Worm (Caenorhabditis elegans) whole organism, L1 larva: Measurements from ENCODE around the gene csn-1.

Experiments used
- Y116A8C.19 ChIP-seq: sonication (generic microtip); optimal IDR thresholded peaks from 2 replicates; lab custom pipeline; 2016; ENCODE audit warnings: missing compliant biosample characterization, missing genetic modification characterization, borderline replicate concordance
- alr-1 ChIP-seq: fragments of 200-800 bp; sonication (Bioruptor generic); optimal IDR thresholded peaks from 2 replicates; lab custom pipeline; 2018; ENCODE audit warnings: borderline replicate concordance, mild to moderate bottlenecking, missing genetic modification characterization, missing compliant biosample characterization
- ama-1 ChIP-seq: fragments of 150-350 bp; optimal IDR thresholded peaks from 2 replicates; lab custom pipeline; 2014
- blmp-1 ChIP-seq: fragments of 150-350 bp; optimal IDR thresholded peaks from 2 replicates; lab custom pipeline; 2014; ENCODE audit warnings: missing biosample characterization, missing genetic modification characterization
- ceh-63 ChIP-seq: fragments of 200-800 bp; sonication (Bioruptor generic); optimal IDR thresholded peaks from 2 replicates; lab custom pipeline; 2018; ENCODE audit warnings: mild to moderate bottlenecking, missing genetic modification characterization, missing compliant biosample characterization
- ceh-8 ChIP-seq: fragments of 200-800 bp; sonication (Bioruptor generic); optimal IDR thresholded peaks from 2 replicates; lab custom pipeline; 2018; ENCODE audit warnings: mild to moderate bottlenecking, missing genetic modification characterization, moderate library complexity, missing compliant biosample characterization
- ceh-82 ChIP-seq, 3 experiments: fragments of 150-350 bp in 1 of 3; sonication (generic microtip) in 2 of 3; optimal IDR thresholded peaks; 2 replicates each; lab custom pipeline; 2014 to 2017; ENCODE audit warnings: missing biosample characterization in 3 of 3, missing genetic modification characterization in 3 of 3
- ceh-88 ChIP-seq: fragments of 200-800 bp; sonication (Bioruptor generic); IDR thresholded peaks from 2 replicates; pipeline ENCODE4 v1.3.6; 2022; ENCODE audit warnings: missing genetic modification characterization, missing compliant biosample characterization
- ceh-90 ChIP-seq: sonication (generic microtip); optimal IDR thresholded peaks from 2 replicates; lab custom pipeline; 2016; ENCODE audit warnings: missing genetic modification characterization, missing compliant biosample characterization
- dpl-1 ChIP-seq, 3 experiments: fragments of 150-350 bp in 2 of 3; sonication (generic microtip) in 1 of 3; optimal IDR thresholded peaks; 2 replicates each; lab custom pipeline; 2014 to 2017; ENCODE audit warnings: missing biosample characterization in 3 of 3, missing genetic modification characterization in 3 of 3, missing genetic modification reagents in 3 of 3
- efl-1 ChIP-seq, 4 experiments: fragments of 150-350 bp; optimal IDR thresholded peaks in 3 of 4; peaks in 1 of 4; 1 replicate in 1 of 4; 2 replicates in 3 of 4; lab custom pipeline; 2014; ENCODE audit warnings: missing biosample characterization in 2 of 4, missing genetic modification characterization in 2 of 4, missing genetic modification reagents in 2 of 4
- egl-13 ChIP-seq: sonication (generic microtip); optimal IDR thresholded peaks from 2 replicates; lab custom pipeline; 2016; ENCODE audit warnings: missing genotype, missing genetic modification reagents, missing genetic modification characterization, missing compliant biosample characterization
- elt-2 ChIP-seq: sonication (generic microtip); optimal IDR thresholded peaks from 2 replicates; lab custom pipeline; 2016; ENCODE audit warnings: missing genetic modification characterization, mild to moderate bottlenecking, inconsistent platforms, missing compliant biosample characterization, missing genetic modification reagents
- fkh-8 ChIP-seq: sonication (generic microtip); optimal IDR thresholded peaks from 2 replicates; lab custom pipeline; 2016; ENCODE audit warnings: mild to moderate bottlenecking, missing genetic modification characterization, missing compliant biosample characterization
- fos-1 ChIP-seq: fragments of 150-350 bp; optimal IDR thresholded peaks from 2 replicates; lab custom pipeline; 2014; ENCODE audit warnings: missing biosample characterization, missing genetic modification characterization
- grh-1 ChIP-seq: fragments of 200-800 bp; sonication (Bioruptor generic); IDR thresholded peaks from 2 replicates; pipeline ENCODE4 v1.3.6; 2022; ENCODE audit warnings: missing genetic modification reagents, missing genetic modification characterization, missing compliant biosample characterization
- hlh-4 ChIP-seq: sonication (generic microtip); optimal IDR thresholded peaks from 2 replicates; lab custom pipeline; 2016; ENCODE audit warnings: mild to moderate bottlenecking, missing genetic modification characterization, missing compliant biosample characterization
- irx-1 ChIP-seq: sonication (generic microtip); optimal IDR thresholded peaks from 2 replicates; lab custom pipeline; 2016; ENCODE audit warnings: missing genetic modification characterization, missing compliant biosample characterization
- lin-15B ChIP-seq: fragments of 150-350 bp; sonication (generic microtip); optimal IDR thresholded peaks from 3 replicates; lab custom pipeline; 2014; ENCODE audit warnings: missing biosample characterization, missing genetic modification characterization
- lin-35 ChIP-seq, 2 experiments: fragments of 150-350 bp; optimal IDR thresholded peaks; 2 replicates each; lab custom pipeline; 2014; ENCODE audit warnings: missing biosample characterization in 2 of 2, missing genetic modification characterization in 2 of 2, missing genetic modification reagents in 2 of 2
- lin-39 ChIP-seq: fragments of 150-350 bp; optimal IDR thresholded peaks from 2 replicates; lab custom pipeline; 2014; ENCODE audit warnings: missing biosample characterization, missing genetic modification reagents, missing genetic modification characterization
- lir-3 ChIP-seq: sonication (generic microtip); optimal IDR thresholded peaks from 2 replicates; lab custom pipeline; 2016; ENCODE audit warnings: mild to moderate bottlenecking, missing genetic modification characterization, moderate library complexity, missing compliant biosample characterization; ENCODE audit not compliant: poor library complexity
- mab-9 ChIP-seq: fragments of 200-800 bp; sonication (Bioruptor generic); IDR thresholded peaks from 2 replicates; pipeline ENCODE4 v1.3.6; 2022; ENCODE audit warnings: missing genetic modification reagents, missing genetic modification characterization, missing compliant biosample characterization
- mdl-1 ChIP-seq, 2 experiments: fragments of 150-350 bp; optimal IDR thresholded peaks; 2 replicates each; lab custom pipeline; 2014 to 2017; ENCODE audit warnings: missing biosample characterization in 2 of 2, missing genetic modification characterization in 2 of 2, inconsistent platforms in 1 of 2
- mef-2 ChIP-seq: fragments of 150-350 bp; optimal IDR thresholded peaks from 2 replicates; lab custom pipeline; 2014; ENCODE audit warnings: missing biosample characterization, missing genetic modification characterization
- mep-1 ChIP-seq: fragments of 150-350 bp; optimal IDR thresholded peaks from 2 replicates; lab custom pipeline; 2014; ENCODE audit warnings: missing biosample characterization, missing genetic modification characterization
- nhr-11 ChIP-seq: fragments of 150-350 bp; optimal IDR thresholded peaks from 2 replicates; lab custom pipeline; 2014; ENCODE audit warnings: missing biosample characterization, missing genetic modification characterization
- nhr-12 ChIP-seq: sonication (generic microtip); optimal IDR thresholded peaks from 2 replicates; lab custom pipeline; 2017; ENCODE audit warnings: missing biosample characterization, missing genetic modification characterization
- nhr-19 ChIP-seq: fragments of 200-800 bp; sonication (Bioruptor generic); conservative IDR thresholded peaks from 2 replicates; pipeline ENCODE4 v1.3.6; 2022; ENCODE audit warnings: missing genetic modification characterization, missing compliant biosample characterization
- nhr-20 ChIP-seq: sonication (generic microtip); optimal IDR thresholded peaks from 2 replicates; lab custom pipeline; 2016; ENCODE audit warnings: mild to moderate bottlenecking, missing genetic modification characterization, missing compliant biosample characterization
- nhr-237 ChIP-seq: fragments of 150-350 bp; optimal IDR thresholded peaks from 2 replicates; lab custom pipeline; 2014; ENCODE audit warnings: missing biosample characterization, missing genetic modification characterization
- nhr-28 ChIP-seq: fragments of 150-350 bp; optimal IDR thresholded peaks from 2 replicates; lab custom pipeline; 2014; ENCODE audit warnings: missing biosample characterization, missing genetic modification characterization
- nhr-71 ChIP-seq: sonication (generic microtip); optimal IDR thresholded peaks from 2 replicates; lab custom pipeline; 2016; ENCODE audit warnings: mild to moderate bottlenecking, missing genetic modification characterization, moderate library complexity, missing compliant biosample characterization
- nhr-84 ChIP-seq: sonication (generic microtip); optimal IDR thresholded peaks from 2 replicates; lab custom pipeline; 2017; ENCODE audit warnings: missing biosample characterization, missing genetic modification characterization
- nhr-85 ChIP-seq: sonication (generic microtip); peaks from one replicate; lab custom pipeline; 2016; ENCODE audit warnings: missing genetic modification characterization, inconsistent platforms, missing compliant biosample characterization
- pag-3 ChIP-seq: sonication (generic microtip); optimal IDR thresholded peaks from 2 replicates; lab custom pipeline; 2017; ENCODE audit warnings: missing genetic modification characterization, mild to moderate bottlenecking, missing compliant biosample characterization, antibody characterized with exemption, borderline replicate concordance; ENCODE audit not compliant: insufficient read depth
- pqm-1 ChIP-seq: sonication (generic microtip); optimal IDR thresholded peaks from 3 replicates; lab custom pipeline; 2017; ENCODE audit warnings: missing biosample characterization, missing genetic modification characterization
- rnt-1 ChIP-seq: sonication (generic microtip); optimal IDR thresholded peaks from 2 replicates; lab custom pipeline; 2016; ENCODE audit warnings: mild to moderate bottlenecking, missing genetic modification characterization, moderate library complexity, missing compliant biosample characterization
- skn-1 ChIP-seq: fragments of 150-350 bp; optimal IDR thresholded peaks from 2 replicates; lab custom pipeline; 2014; ENCODE audit warnings: missing biosample characterization, missing genetic modification characterization
- snpc-4 ChIP-seq: fragments of 150-350 bp; optimal IDR thresholded peaks from 2 replicates; lab custom pipeline; 2014; ENCODE audit warnings: missing biosample characterization, missing genetic modification characterization
- snu-23 ChIP-seq: sonication (generic microtip); optimal IDR thresholded peaks from 2 replicates; lab custom pipeline; 2016; ENCODE audit warnings: missing genetic modification characterization, missing compliant biosample characterization
- swsn-7 ChIP-seq: sonication (generic microtip); optimal IDR thresholded peaks from 2 replicates; lab custom pipeline; 2016; ENCODE audit warnings: missing genetic modification characterization, missing compliant biosample characterization
- tbx-2 ChIP-seq: sonication (generic microtip); optimal IDR thresholded peaks from 2 replicates; lab custom pipeline; 2016; ENCODE audit warnings: missing genetic modification characterization, missing compliant biosample characterization
- tlp-1 ChIP-seq: fragments of 150-350 bp; optimal IDR thresholded peaks from 2 replicates; lab custom pipeline; 2014; ENCODE audit warnings: missing biosample characterization, missing genetic modification characterization
- unc-130 ChIP-seq: fragments of 150-350 bp; optimal IDR thresholded peaks from 2 replicates; lab custom pipeline; 2017; ENCODE audit warnings: missing biosample characterization, missing genetic modification characterization, inconsistent platforms
- unc-30 ChIP-seq: sonication (generic microtip); optimal IDR thresholded peaks from 2 replicates; lab custom pipeline; 2017; ENCODE audit warnings: missing biosample characterization, missing genetic modification characterization
- unc-86 ChIP-seq: sonication (generic microtip); optimal IDR thresholded peaks from 2 replicates; lab custom pipeline; 2016; ENCODE audit warnings: missing genetic modification characterization, missing compliant biosample characterization
- unc-98 ChIP-seq: fragments of 200-800 bp; sonication (Bioruptor generic); IDR thresholded peaks from 2 replicates; pipeline ENCODE4 v1.3.6; 2022; ENCODE audit warnings: missing genetic modification characterization, missing compliant biosample characterization
- vab-15 ChIP-seq: sonication (generic microtip); optimal IDR thresholded peaks from 2 replicates; lab custom pipeline; 2017; ENCODE audit warnings: missing genotype, mild to moderate bottlenecking, missing genetic modification characterization, missing compliant biosample characterization
- zag-1 ChIP-seq: fragments of 150-350 bp; optimal IDR thresholded peaks from 2 replicates; lab custom pipeline; 2014; ENCODE audit warnings: missing biosample characterization, missing genetic modification characterization
- zip-4 ChIP-seq: fragments of 200-800 bp; sonication (Bioruptor generic); optimal IDR thresholded peaks from 2 replicates; lab custom pipeline; 2018; ENCODE audit warnings: mild to moderate bottlenecking, missing genetic modification characterization, moderate library complexity, missing compliant biosample characterization
- ztf-11 ChIP-seq, 2 experiments: sonication (generic microtip); optimal IDR thresholded peaks; 2 replicates each; lab custom pipeline; 2016 to 2017; ENCODE audit warnings: missing genetic modification characterization in 2 of 2, missing biosample characterization in 1 of 2, missing compliant biosample characterization in 1 of 2
- ztf-4 ChIP-seq: fragments of 150-350 bp; optimal IDR thresholded peaks from 2 replicates; lab custom pipeline; 2014; ENCODE audit warnings: missing biosample characterization, missing genetic modification characterization

Gene csn-1

ce11 chrV:17905765-17906164 lies 35.3 kb upstream of the csn-1 start:
- TF ChIP-seq nhr-71 (tag; lab: Kevin White, UChicago) (peak; percentile 12), ceh-90 (tag; lab: Kevin White, UChicago) (no peak), unc-86 (tag; lab: Kevin White, UChicago) (no peak), blmp-1 (tag; lab: Kevin White, UChicago) (peak; percentile 97), vab-15 (tag; lab: Kevin White, UChicago) (no peak), lin-15B (tag; lab: Kevin White, UChicago) (no peak), irx-1 (no peak), mef-2 (tag; lab: Kevin White, UChicago) (no peak), unc-30 (no peak), snpc-4 (no peak), mep-1 (peak; percentile 19), ztf-4 (tag; lab: Kevin White, UChicago) (no peak), snu-23 (GFP tag; lab: Kevin White, UChicago) (peak; percentile 43), pag-3 (no peak), unc-130 (tag; lab: Kevin White, UChicago) (no peak), pqm-1 (no peak), ztf-11 (tag; optimal IDR thresholded peaks at IDR 0.05; lab: Kevin White, UChicago) (no peak), nhr-20 (tag; lab: Kevin White, UChicago) (peak; percentile 38), nhr-12 (tag; lab: Kevin White, UChicago) (no peak), mdl-1 (tag; optimal IDR thresholded peaks at IDR 0.05; lab: Kevin White, UChicago) (no peak), nhr-19 (GFP tag; lab: Robert Waterston, UW) (peak; percentile 7; the same call in 1 of the 2 replicates), lin-35 (GFP tag; optimal IDR thresholded peaks at IDR 0.05; lab: Kevin White, UChicago) (peak in 1 of 2 experiments; percentile 49), grh-1 (GFP tag; lab: Robert Waterston, UW) (no peak), ceh-82 (tag; optimal IDR thresholded peaks at IDR 0.05; lab: Kevin White, UChicago) (no peak), lir-3 (tag; lab: Kevin White, UChicago) (no peak), ceh-8 (GFP tag; lab: Kevin White, UChicago) (no peak), dpl-1 (GFP tag; optimal IDR thresholded peaks at IDR 0.05; lab: Kevin White, UChicago) (peak in 1 of 3 experiments; percentile 2), unc-98 (GFP tag; lab: Robert Waterston, UW) (no peak), zag-1 (tag; lab: Kevin White, UChicago) (no peak), mab-9 (GFP tag; lab: Robert Waterston, UW) (no peak), Y116A8C.19 (tag; lab: Kevin White, UChicago) (no peak), skn-1 (tag; lab: Kevin White, UChicago) (no peak), elt-2 (tag; lab: Kevin White, UChicago) (no peak), alr-1 (tag; lab: Kevin White, UChicago) (no peak), egl-13 (tag; lab: Kevin White, UChicago) (no peak), fos-1 (tag; lab: Kevin White, UChicago) (no peak), lin-39 (tag; lab: Kevin White, UChicago) (no peak), zip-4 (GFP tag; lab: Kevin White, UChicago) (no peak), rnt-1 (tag; lab: Kevin White, UChicago) (no peak), hlh-4 (no peak), ama-1 (lab: Kevin White, UChicago) (no peak), nhr-84 (no peak), nhr-28 (tag; lab: Kevin White, UChicago) (no peak), swsn-7 (tag; lab: Kevin White, UChicago) (no peak), fkh-8 (tag; lab: Kevin White, UChicago) (no peak), nhr-237 (no peak), tbx-2 (no peak), tlp-1 (tag; lab: Kevin White, UChicago) (no peak), nhr-85 (tag; lab: Kevin White, UChicago) (peak; percentile 84), nhr-11 (tag; lab: Kevin White, UChicago) (no peak), ceh-63 (GFP tag; lab: Kevin White, UChicago) (no peak), ceh-88 (no peak), efl-1 (optimal IDR thresholded peaks at IDR 0.05; lab: Kevin White, UChicago) (no peak), efl-1 (GFP tag; optimal IDR thresholded peaks at IDR 0.05 in 1 of 2; lab: Kevin White, UChicago) (peak in 1 of 2 experiments; percentile 86)
